Worm (Caenorhabditis elegans) whole organism, L2 larva: ENCODE data around the gene cyp-33C6.

ENCODE experiments used
- C34F6.9 ChIP-seq: fragments of 150-350 bp; optimal IDR thresholded peaks from 2 replicates; lab custom pipeline; 2014; ENCODE audit warnings: missing biosample characterization, missing genetic modification characterization
- F13H6.1 ChIP-seq: sonication (generic microtip); optimal IDR thresholded peaks from 2 replicates; lab custom pipeline; 2016; ENCODE audit warnings: missing genetic modification characterization, missing compliant biosample characterization
- R02D3.7 ChIP-seq: fragments of 150-350 bp; optimal IDR thresholded peaks from 2 replicates; lab custom pipeline; 2014; ENCODE audit warnings: missing biosample characterization, missing genetic modification characterization
- Y55F3AM.14 ChIP-seq: fragments of 200-800 bp; sonication (Bioruptor generic); optimal IDR thresholded peaks from 2 replicates; lab custom pipeline; 2018; ENCODE audit warnings: mild to moderate bottlenecking, missing genetic modification characterization, missing compliant biosample characterization
- ZK546.5 ChIP-seq: sonication (generic microtip); optimal IDR thresholded peaks from 2 replicates; lab custom pipeline; 2017; ENCODE audit warnings: missing biosample characterization, missing genetic modification characterization
- ceh-16 ChIP-seq: fragments of 150-350 bp; optimal IDR thresholded peaks from 2 replicates; lab custom pipeline; 2014; ENCODE audit warnings: missing biosample characterization, missing genetic modification characterization
- ceh-82 ChIP-seq: fragments of 150-350 bp; optimal IDR thresholded peaks from 2 replicates; lab custom pipeline; 2014; ENCODE audit warnings: missing biosample characterization, missing genetic modification characterization
- crh-2 ChIP-seq: sonication (generic microtip); optimal IDR thresholded peaks from 2 replicates; lab custom pipeline; 2017; ENCODE audit warnings: missing biosample characterization, missing genetic modification characterization
- dmd-4 ChIP-seq: sonication (generic microtip); optimal IDR thresholded peaks from 2 replicates; lab custom pipeline; 2017; ENCODE audit warnings: missing biosample characterization, missing genetic modification characterization
- elt-1 ChIP-seq: fragments of 150-350 bp; optimal IDR thresholded peaks from 2 replicates; lab custom pipeline; 2014; ENCODE audit warnings: missing biosample characterization, missing genetic modification characterization
- fos-1 ChIP-seq: fragments of 150-350 bp; optimal IDR thresholded peaks from 2 replicates; lab custom pipeline; 2014; ENCODE audit warnings: missing biosample characterization, missing genetic modification characterization
- gmeb-1 ChIP-seq: fragments of 150-350 bp; optimal IDR thresholded peaks from 2 replicates; lab custom pipeline; 2014; ENCODE audit warnings: missing biosample characterization, missing genetic modification characterization
- lin-11 ChIP-seq: fragments of 150-350 bp; sonication (generic microtip); optimal IDR thresholded peaks from 2 replicates; lab custom pipeline; 2014; ENCODE audit warnings: missing biosample characterization, missing genetic modification characterization, inconsistent platforms, mixed read lengths
- lin-39 ChIP-seq: fragments of 150-350 bp; optimal IDR thresholded peaks from 2 replicates; lab custom pipeline; 2014; ENCODE audit warnings: missing biosample characterization, missing genetic modification reagents, missing genetic modification characterization
- mbf-1 ChIP-seq: sonication (generic microtip); optimal IDR thresholded peaks from 2 replicates; lab custom pipeline; 2017; ENCODE audit warnings: missing biosample characterization, missing genetic modification characterization
- mdl-1 ChIP-seq, 2 experiments: fragments of 150-350 bp in 1 of 2; sonication (generic microtip) in 1 of 2; optimal IDR thresholded peaks; 2 replicates each; lab custom pipeline; 2017; ENCODE audit warnings: missing biosample characterization in 2 of 2, missing genetic modification characterization in 2 of 2
- nhr-10 ChIP-seq: sonication (generic microtip); optimal IDR thresholded peaks from 2 replicates; lab custom pipeline; 2017; ENCODE audit warnings: missing biosample characterization, missing genetic modification characterization
- nhr-12 ChIP-seq: fragments of 150-350 bp; optimal IDR thresholded peaks from 2 replicates; lab custom pipeline; 2014; ENCODE audit warnings: missing biosample characterization, missing genetic modification characterization
- nhr-129 ChIP-seq: fragments of 150-350 bp; optimal IDR thresholded peaks from 2 replicates; lab custom pipeline; 2014; ENCODE audit warnings: missing biosample characterization, missing genetic modification characterization
- nhr-21 ChIP-seq: fragments of 150-350 bp; optimal IDR thresholded peaks from 2 replicates; lab custom pipeline; 2014; ENCODE audit warnings: missing biosample characterization, missing genetic modification characterization
- nhr-23 ChIP-seq: fragments of 150-350 bp; optimal IDR thresholded peaks from 2 replicates; lab custom pipeline; 2014; ENCODE audit warnings: missing biosample characterization, missing genetic modification reagents, missing genetic modification characterization
- nhr-25 ChIP-seq: fragments of 150-350 bp; sonication (generic microtip); optimal IDR thresholded peaks from 3 replicates; lab custom pipeline; 2014; ENCODE audit warnings: missing biosample characterization, missing genetic modification characterization
- nhr-6 ChIP-seq: fragments of 150-350 bp; optimal IDR thresholded peaks from 2 replicates; lab custom pipeline; 2014; ENCODE audit warnings: missing biosample characterization, missing genetic modification characterization
- nhr-77 ChIP-seq: fragments of 150-350 bp; optimal IDR thresholded peaks from 2 replicates; lab custom pipeline; 2014; ENCODE audit warnings: missing biosample characterization, missing genetic modification characterization
- sem-4 ChIP-seq: fragments of 150-350 bp; optimal IDR thresholded peaks from 2 replicates; lab custom pipeline; 2014; ENCODE audit warnings: missing biosample characterization, missing genetic modification reagents, missing genetic modification characterization
- skn-1 ChIP-seq: sonication (generic microtip); optimal IDR thresholded peaks from 2 replicates; lab custom pipeline; 2017; ENCODE audit warnings: missing biosample characterization, missing genetic modification characterization
- sma-3 ChIP-seq: sonication (generic microtip); optimal IDR thresholded peaks from 2 replicates; lab custom pipeline; 2016; ENCODE audit warnings: missing genetic modification reagents, missing genetic modification characterization, missing compliant biosample characterization
- sma-9 ChIP-seq, 2 experiments: fragments of 150-350 bp in 1 of 2; sonication (generic microtip) in 1 of 2; optimal IDR thresholded peaks; 2 replicates each; lab custom pipeline; 2014 to 2016; ENCODE audit warnings: missing genetic modification characterization in 2 of 2, mild to moderate bottlenecking in 1 of 2, missing biosample characterization in 1 of 2, missing compliant biosample characterization in 1 of 2, missing genetic modification reagents in 1 of 2, moderate library complexity in 1 of 2
- unc-39 ChIP-seq: fragments of 150-350 bp; optimal IDR thresholded peaks from 2 replicates; lab custom pipeline; 2014; ENCODE audit warnings: missing biosample characterization, missing genetic modification characterization
- unc-55 ChIP-seq: fragments of 150-350 bp; sonication (generic microtip); optimal IDR thresholded peaks from 3 replicates; lab custom pipeline; 2014; ENCODE audit warnings: missing biosample characterization, missing genetic modification reagents, missing genetic modification characterization
- unc-62 ChIP-seq: fragments of 150-350 bp; optimal IDR thresholded peaks from 2 replicates; lab custom pipeline; 2014; ENCODE audit warnings: missing biosample characterization, missing genetic modification reagents, missing genetic modification characterization
- ztf-1 ChIP-seq: fragments of 200-800 bp; sonication (Bioruptor generic); conservative IDR thresholded peaks from 2 replicates; pipeline ENCODE4 v1.3.6; 2022; ENCODE audit warnings: missing genetic modification characterization, missing compliant biosample characterization
- ztf-11 ChIP-seq: sonication (generic microtip); optimal IDR thresholded peaks from 2 replicates; lab custom pipeline; 2017; ENCODE audit warnings: missing biosample characterization, missing genetic modification characterization
- ztf-4 ChIP-seq: fragments of 150-350 bp; optimal IDR thresholded peaks from 2 replicates; lab custom pipeline; 2014; ENCODE audit warnings: missing biosample characterization, missing genetic modification characterization

Gene cyp-33C6

ce11 chrV:2278543-2278942 is 29.3 kb upstream of the cyp-33C6 start, which contains the start of gene fbxa-137:
fbxa-137 (plus strand) TSS chrV:2278816.
- TF ChIP-seq lin-39 (tag; lab: Kevin White, UChicago) (no peak), gmeb-1 (tag; lab: Kevin White, UChicago) (no peak), mbf-1 (no peak), nhr-25 (tag; lab: Kevin White, UChicago) (no peak), C34F6.9 (tag; lab: Kevin White, UChicago) (peak; percentile 21), crh-2 (tag; lab: Kevin White, UChicago) (no peak), unc-39 (tag; lab: Kevin White, UChicago) (no peak), unc-62 (no peak), unc-55 (GFP tag; lab: Kevin White, UChicago) (peak; percentile 62)

- TF ChIP-seq R02D3.7 (tag; lab: Kevin White, UChicago) (no peak), dmd-4 (tag; lab: Kevin White, UChicago) (no peak), nhr-21 (no peak), nhr-129 (peak; percentile 13)
Observed at ce11 chrV:2278052-2278451, 28.8 kb upstream of the cyp-33C6 start, which contains the start of gene nhr-59. nhr-59 (minus strand) TSS chrV:2278265.

DNA sequence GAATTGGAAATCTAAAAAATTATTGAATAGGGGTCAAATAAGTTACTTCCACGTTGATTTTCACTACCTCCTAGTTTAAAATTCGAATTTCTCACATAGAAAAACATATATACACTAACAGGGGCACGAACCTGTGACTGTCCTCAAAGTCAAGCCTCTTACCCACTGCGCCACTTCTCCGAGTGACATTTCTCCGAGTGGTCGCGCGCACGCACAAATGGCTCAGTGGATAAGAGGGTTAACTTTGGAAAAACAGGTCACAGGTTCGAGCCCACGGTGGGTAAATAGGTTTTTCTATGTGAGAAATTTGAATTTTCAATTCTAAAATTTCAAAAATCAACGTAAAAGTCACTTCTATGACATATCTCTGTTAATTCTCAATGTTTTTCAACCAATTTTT is 28.1 kb upstream of the cyp-33C6 start:
- no peak for TF ChIP-seq unc-55 (GFP tag; lab: Kevin White, UChicago)
- TF ChIP-seq skn-1 (tag; lab: Kevin White, UChicago) = no peak
- TF ChIP-seq nhr-23 = no peak
- no peak for TF ChIP-seq sma-9 (GFP tag; optimal IDR thresholded peaks at IDR 0.05; lab: Kevin White, UChicago)
- TF ChIP-seq sma-9 (tag; optimal IDR thresholded peaks at IDR 0.05; lab: Kevin White, UChicago) = no peak
- TF ChIP-seq nhr-6 (tag; lab: Kevin White, UChicago) = no peak
- no peak for TF ChIP-seq F13H6.1
- no peak for TF ChIP-seq unc-39 (tag; lab: Kevin White, UChicago)
- no peak for TF ChIP-seq sma-3

- TF ChIP-seq sma-3 (no peak), mdl-1 (tag; optimal IDR thresholded peaks at IDR 0.05; lab: Kevin White, UChicago) (no peak), Y55F3AM.14 (GFP tag; lab: Kevin White, UChicago) (no peak), sem-4 (tag; lab: Kevin White, UChicago) (no peak), unc-62 (no peak), gmeb-1 (tag; lab: Kevin White, UChicago) (no peak), unc-39 (tag; lab: Kevin White, UChicago) (no peak), sma-9 (GFP tag; optimal IDR thresholded peaks at IDR 0.05; lab: Kevin White, UChicago) (no peak), sma-9 (tag; optimal IDR thresholded peaks at IDR 0.05; lab: Kevin White, UChicago) (no peak), fos-1 (tag; lab: Kevin White, UChicago) (no peak), ceh-82 (tag; lab: Kevin White, UChicago) (no peak), F13H6.1 (no peak), nhr-23 (no peak), ztf-4 (no peak)
Observed at ce11 chrV:2274253-2274892, 25.2 kb upstream of the cyp-33C6 start, which contains the start of the genes Y5H2A.4 and abu-4. Y5H2A.4 (minus strand) TSS chrV:2274353. abu-4 (plus strand) TSS chrV:2274842.

- TF ChIP-seq skn-1 (tag; lab: Kevin White, UChicago) (no peak), nhr-12 (tag; lab: Kevin White, UChicago) (no peak), gmeb-1 (tag; lab: Kevin White, UChicago) (no peak), nhr-25 (tag; lab: Kevin White, UChicago) (no peak), nhr-10 (tag; lab: Kevin White, UChicago) (no peak), unc-62 (no peak), ceh-16 (tag; lab: Kevin White, UChicago) (no peak), sma-3 (no peak), ztf-11 (no peak), fos-1 (tag; lab: Kevin White, UChicago) (no peak), crh-2 (tag; lab: Kevin White, UChicago) (no peak), nhr-77 (no peak), ztf-1 (GFP tag; lab: Robert Waterston, UW) (no peak), ceh-82 (tag; lab: Kevin White, UChicago) (no peak), lin-11 (tag; lab: Kevin White, UChicago) (no peak), elt-1 (no peak), ZK546.5 (tag; lab: Kevin White, UChicago) (no peak)
Observed at ce11 chrV:2271750-2272149, 22.5 kb upstream of the cyp-33C6 start, which contains the start of gene Y5H2A.1. Y5H2A.1 (minus strand) TSS chrV:2271850.
